Fruit fly (Drosophila melanogaster) whole organism: ENCODE results near the gene Tet.

Experiments
- CG8478 ChIP-seq: fragments of >200 bp; optimal IDR thresholded peaks from 2 replicates; lab custom pipeline; 2018; ENCODE audit warnings: inconsistent platforms
- Dll ChIP-seq: fragments of >200 bp; optimal IDR thresholded peaks from 2 replicates; lab custom pipeline; 2017
- EcR ChIP-seq, 2 experiments: fragments of >200 bp; optimal IDR thresholded peaks; 2 replicates each; lab custom pipeline; 2017; ENCODE audit warnings: missing biosample characterization in 2 of 2, missing genetic modification characterization in 2 of 2, missing genetic modification reagents in 2 of 2
- pan ChIP-seq: fragments of >200 bp; optimal IDR thresholded peaks from 2 replicates; lab custom pipeline; 2017
- psq ChIP-seq: fragments of >200 bp; optimal IDR thresholded peaks from 2 replicates; lab custom pipeline; 2017
- usp ChIP-seq: fragments of >200 bp; optimal IDR thresholded peaks from 2 replicates; lab custom pipeline; 2017; ENCODE audit warnings: missing biosample characterization, missing genetic modification characterization, mixed read lengths

Gene Tet

dm6 chr3L:2808278-2808892 lies 70.6 kb downstream of the Tet start:
- TF ChIP-seq EcR (GFP tag; optimal IDR thresholded peaks at IDR 0.05; lab: Kevin White, UChicago) (no peak), usp (GFP tag; lab: Kevin White, UChicago) (no peak), Dll (no peak), psq (lab: Kevin White, UChicago) (no peak), CG8478 (lab: Kevin White, UChicago) (no peak), pan (lab: Kevin White, UChicago) (no peak)

dm6 chr3L:2807376-2807775 lies 71.6 kb downstream of the Tet start:
- no peak for TF ChIP-seq psq (lab: Kevin White, UChicago)
- TF ChIP-seq EcR (GFP tag; optimal IDR thresholded peaks at IDR 0.05; lab: Kevin White, UChicago), result no peak
- TF ChIP-seq Dll, result no peak
- no peak for TF ChIP-seq CG8478 (lab: Kevin White, UChicago)
- TF ChIP-seq pan (lab: Kevin White, UChicago), result no peak

dm6 chr3L:2805956-2806527 lies 72.9 kb downstream of the Tet start:
- TF ChIP-seq EcR (GFP tag; optimal IDR thresholded peaks at IDR 0.05; lab: Kevin White, UChicago) (no peak), usp (GFP tag; lab: Kevin White, UChicago) (no peak), pan (lab: Kevin White, UChicago) (peak; percentile 88), psq (lab: Kevin White, UChicago) (no peak), CG8478 (lab: Kevin White, UChicago) (no peak), Dll (no peak)

- TF ChIP-seq EcR (GFP tag; optimal IDR thresholded peaks at IDR 0.05; lab: Kevin White, UChicago), result peak; percentile 57 to 67
- TF ChIP-seq pan (lab: Kevin White, UChicago), result no peak
Observed at dm6 chr3L:2805137-2805955, 73.6 kb downstream of the Tet start.

dm6 chr3L:2802085-2802484 lies 76.9 kb downstream of the Tet start:
- TF ChIP-seq usp (GFP tag; lab: Kevin White, UChicago), result no peak

dm6 chr3L:2801376-2801775 lies 77.6 kb downstream of the Tet start:
- no peak for TF ChIP-seq Dll
- no peak for TF ChIP-seq CG8478 (lab: Kevin White, UChicago)
- no peak for TF ChIP-seq psq (lab: Kevin White, UChicago)
- no peak for TF ChIP-seq usp (GFP tag; lab: Kevin White, UChicago)
- TF ChIP-seq EcR (GFP tag; optimal IDR thresholded peaks at IDR 0.05; lab: Kevin White, UChicago), result no peak
- no peak for TF ChIP-seq pan (lab: Kevin White, UChicago)

dm6 chr3L:2800329-2800728 lies 78.6 kb downstream of the Tet start:
- TF ChIP-seq psq (lab: Kevin White, UChicago) (no peak), Dll (no peak), usp (GFP tag; lab: Kevin White, UChicago) (no peak), pan (lab: Kevin White, UChicago) (no peak), EcR (GFP tag; optimal IDR thresholded peaks at IDR 0.05; lab: Kevin White, UChicago) (no peak), CG8478 (lab: Kevin White, UChicago) (no peak)

- TF ChIP-seq usp (GFP tag; lab: Kevin White, UChicago), result no peak
- no peak for TF ChIP-seq CG8478 (lab: Kevin White, UChicago)
- TF ChIP-seq EcR (GFP tag; optimal IDR thresholded peaks at IDR 0.05; lab: Kevin White, UChicago), result no peak
- TF ChIP-seq psq (lab: Kevin White, UChicago), result no peak
- no peak for TF ChIP-seq pan (lab: Kevin White, UChicago)
- TF ChIP-seq Dll, result no peak
Observed at dm6 chr3L:2799110-2799618, 79.8 kb downstream of the Tet start.

dm6 chr3L:2798463-2798993 lies 80.4 kb downstream of the Tet start:
- no peak for TF ChIP-seq psq (lab: Kevin White, UChicago)
- no peak for TF ChIP-seq EcR (GFP tag; optimal IDR thresholded peaks at IDR 0.05; lab: Kevin White, UChicago)
- TF ChIP-seq CG8478 (lab: Kevin White, UChicago), result no peak
- no peak for TF ChIP-seq pan (lab: Kevin White, UChicago)
- no peak for TF ChIP-seq Dll
- no peak for TF ChIP-seq usp (GFP tag; lab: Kevin White, UChicago)

dm6 chr3L:2796242-2796641 lies 82.7 kb downstream of the Tet start:
- TF ChIP-seq CG8478 (lab: Kevin White, UChicago) (no peak), psq (lab: Kevin White, UChicago) (no peak), Dll (no peak), pan (lab: Kevin White, UChicago) (no peak), usp (GFP tag; lab: Kevin White, UChicago) (no peak), EcR (GFP tag; optimal IDR thresholded peaks at IDR 0.05; lab: Kevin White, UChicago) (no peak)

dm6 chr3L:2795363-2795957 lies 83.5 kb downstream of the Tet start:
- no peak for TF ChIP-seq pan (lab: Kevin White, UChicago)
- TF ChIP-seq psq (lab: Kevin White, UChicago), result no peak
- no peak for TF ChIP-seq usp (GFP tag; lab: Kevin White, UChicago)
- no peak for TF ChIP-seq CG8478 (lab: Kevin White, UChicago)
- TF ChIP-seq EcR (GFP tag; optimal IDR thresholded peaks at IDR 0.05; lab: Kevin White, UChicago), result no peak
- TF ChIP-seq Dll, result no peak
